Fruit fly (Drosophila melanogaster) whole organism, pupa: ENCODE data around the gene Odj.

ENCODE experiments used
- CG12605 ChIP-seq: fragments of 200-800 bp; sonication (Bioruptor generic); IDR thresholded peaks from 2 replicates; pipeline ENCODE4 v1.3.6; 2022; ENCODE audit warnings: missing biosample characterization, missing genetic modification characterization
- D1 ChIP-seq: fragments of 200-800 bp; sonication (Bioruptor generic); optimal IDR thresholded peaks from 2 replicates; lab custom pipeline; 2018; ENCODE audit warnings: missing biosample characterization, mild to moderate bottlenecking, missing genetic modification characterization, moderate library complexity
- EcR ChIP-seq: fragments of 200-800 bp; sonication (Bioruptor generic); optimal IDR thresholded peaks from 3 replicates; lab custom pipeline; 2019; ENCODE audit warnings: missing biosample characterization, missing genetic modification characterization, mild to moderate bottlenecking, moderate library complexity, missing genetic modification reagents
- Pif1B ChIP-seq: fragments of 200-800 bp; sonication (Bioruptor generic); optimal IDR thresholded peaks from 3 replicates; lab custom pipeline; 2016; ENCODE audit warnings: missing biosample characterization, missing genetic modification characterization
- Snoo ChIP-seq: fragments of 200-800 bp; sonication (Bioruptor generic); optimal IDR thresholded peaks from 3 replicates; lab custom pipeline; 2017; ENCODE audit warnings: missing biosample characterization, mild to moderate bottlenecking, missing genetic modification characterization, inconsistent platforms
- rn ChIP-seq: fragments of 200-800 bp; sonication (Bioruptor generic); IDR thresholded peaks from 2 replicates; pipeline ENCODE4 v1.3.6; 2022; ENCODE audit warnings: missing biosample characterization, missing genetic modification characterization

DNA sequence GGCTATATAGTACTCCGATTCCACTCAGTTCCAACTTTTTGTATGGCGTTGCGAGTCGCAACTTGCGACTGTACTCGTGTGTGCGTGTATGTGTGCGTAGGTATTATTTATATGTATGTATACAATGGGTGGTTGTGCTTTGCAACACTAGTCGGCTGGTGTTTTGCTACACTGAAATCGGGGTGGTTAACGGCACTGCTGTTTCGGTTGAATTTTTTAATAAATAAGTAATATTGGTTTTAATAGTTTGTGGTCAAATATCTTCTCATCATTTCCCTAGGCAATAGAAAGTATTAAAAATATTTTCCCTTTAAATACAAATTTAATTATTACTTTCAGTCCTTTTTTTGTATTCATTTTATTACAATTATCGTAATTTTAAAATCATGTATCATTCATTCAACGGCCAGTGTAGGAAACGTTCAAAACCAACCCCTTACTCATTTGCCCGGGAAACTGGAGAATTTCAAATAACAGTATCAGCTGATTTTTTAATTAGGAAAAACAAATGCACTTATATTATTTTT lies 10.7 kb downstream of the Odj start, which contains the start of gene CG7379:
- TF ChIP-seq D1 (tag; lab: Kevin White, UChicago) (no peak), CG12605 (GFP tag; lab: Robert Waterston, UW) (no peak), EcR (GFP tag; lab: Kevin White, UChicago) (no peak), rn (GFP tag; lab: Robert Waterston, UW) (peak; percentile 47; the same call in 1 of the 2 replicates), Snoo (tag; lab: Kevin White, UChicago) (peak; percentile 82), Pif1B (GFP tag; lab: Kevin White, UChicago) (peak; percentile 77)
